Worm (Caenorhabditis elegans): Measurements from ENCODE around the gene F26A1.1.

F26A1.1 gene

ce11 chrIII:4811195-4811594 is 39.1 kb upstream of the F26A1.1 start, which contains the start of gene C38D4.7:
Gene C38D4.7, minus strand, starts transcription at chrIII:4811295.
- TF ChIP-seq nfya-1 (tag; optimal IDR thresholded peaks at IDR 0.05; ENCODE audit: insufficient read depth) (no peak), lin-39 (tag; optimal IDR thresholded peaks at IDR 0.05) (no peak), fkh-10 (GFP tag; optimal IDR thresholded peaks at IDR 0.05) (no peak), unc-39 (tag; optimal IDR thresholded peaks at IDR 0.05) (no peak), ceh-9 (tag; optimal IDR thresholded peaks at IDR 0.05) (no peak), elt-2 (tag; optimal IDR thresholded peaks at IDR 0.05) (no peak)

- TF ChIP-seq nhr-25 (tag; optimal IDR thresholded peaks at IDR 0.05) (no peak), mml-1 (tag; optimal IDR thresholded peaks at IDR 0.05) (no peak), ztf-4 (tag; optimal IDR thresholded peaks at IDR 0.05) (no peak), elt-1 (tag; optimal IDR thresholded peaks at IDR 0.05) (no peak), daf-12 (tag; optimal IDR thresholded peaks at IDR 0.05) (no peak), fkh-10 (GFP tag; optimal IDR thresholded peaks at IDR 0.05) (no peak), lin-15B (tag; optimal IDR thresholded peaks at IDR 0.05) (no peak)
Observed at ce11 chrIII:4814730-4815129, 35.6 kb upstream of the F26A1.1 start, which contains the start of gene arl-6. Gene arl-6, minus strand, starts transcription at chrIII:4814830.

- TF ChIP-seq fos-1 (tag; optimal IDR thresholded peaks at IDR 0.05) = no peak
- no peak for TF ChIP-seq fkh-10 (GFP tag; optimal IDR thresholded peaks at IDR 0.05)
- no peak for TF ChIP-seq mdl-1 (tag; optimal IDR thresholded peaks at IDR 0.05)
- TF ChIP-seq elt-3 (tag; optimal IDR thresholded peaks at IDR 0.05) = no peak
- no peak for TF ChIP-seq daf-12 (tag; optimal IDR thresholded peaks at IDR 0.05)
- TF ChIP-seq nhr-23 (tag; optimal IDR thresholded peaks at IDR 0.05) = no peak
- TF ChIP-seq sea-2 (GFP tag; optimal IDR thresholded peaks at IDR 0.05) = no peak
- no peak for TF ChIP-seq ztf-4 (tag; optimal IDR thresholded peaks at IDR 0.05)
- TF ChIP-seq R02D3.7 (tag; optimal IDR thresholded peaks at IDR 0.05) = no peak
- TF ChIP-seq jun-1 (tag; optimal IDR thresholded peaks at IDR 0.05) = no peak
- no peak for TF ChIP-seq ZK546.5 (tag; optimal IDR thresholded peaks at IDR 0.05)
- TF ChIP-seq pha-4 (tag; optimal IDR thresholded peaks at IDR 0.05) = no peak
- TF ChIP-seq nhr-67 (tag; optimal IDR thresholded peaks at IDR 0.05) = no peak
Observed at ce11 chrIII:4817240-4817639, 33.1 kb upstream of the F26A1.1 start, which contains the start of gene F26A1.4. Gene F26A1.4, plus strand, starts transcription at chrIII:4817540.

ce11 chrIII:4819843-4820242 is 30.5 kb upstream of the F26A1.1 start, which contains the start of gene F26A1.7:
Gene F26A1.7, minus strand, starts transcription at chrIII:4819943.
- no peak for TF ChIP-seq elt-2 (tag; optimal IDR thresholded peaks at IDR 0.05)
- TF ChIP-seq ztf-11 (tag; optimal IDR thresholded peaks at IDR 0.05) = no peak
- TF ChIP-seq nhr-12 (tag; optimal IDR thresholded peaks at IDR 0.05) = no peak
- no peak for TF ChIP-seq daf-12 (tag; optimal IDR thresholded peaks at IDR 0.05)
- no peak for TF ChIP-seq ceh-9 (tag; optimal IDR thresholded peaks at IDR 0.05)
- no peak for TF ChIP-seq ceh-28 (tag; optimal IDR thresholded peaks at IDR 0.05)
- TF ChIP-seq lin-15B (tag; optimal IDR thresholded peaks at IDR 0.05) = no peak
- no peak for TF ChIP-seq tbx-2 (tag; optimal IDR thresholded peaks at IDR 0.05)
- TF ChIP-seq egl-27 (tag; optimal IDR thresholded peaks at IDR 0.05) = no peak
- TF ChIP-seq fkh-10 (GFP tag; optimal IDR thresholded peaks at IDR 0.05) = no peak
- TF ChIP-seq snpc-4 (tag; optimal IDR thresholded peaks at IDR 0.05) = no peak

- TF ChIP-seq skn-1 (tag; optimal IDR thresholded peaks at IDR 0.05) (no peak), nhr-25 (tag; optimal IDR thresholded peaks at IDR 0.05) (no peak), elt-2 (tag; optimal IDR thresholded peaks at IDR 0.05) (no peak), daf-12 (tag; optimal IDR thresholded peaks at IDR 0.05) (no peak), fos-1 (tag; optimal IDR thresholded peaks at IDR 0.05) (no peak)
Observed at ce11 chrIII:4822140-4822539, 28.2 kb upstream of the F26A1.1 start, which contains the start of gene F26A1.8. Gene F26A1.8, minus strand, starts transcription at chrIII:4822240.

ce11 chrIII:4826606-4827005 is 23.7 kb upstream of the F26A1.1 start, which contains the start of gene F26A1.3:
Gene F26A1.3, plus strand, starts transcription at chrIII:4826906.
- TF ChIP-seq zag-1 (tag; optimal IDR thresholded peaks at IDR 0.05) = no peak
- no peak for TF ChIP-seq nhr-77 (tag; optimal IDR thresholded peaks at IDR 0.05)
- no peak for TF ChIP-seq aly-2 (tag; optimal IDR thresholded peaks at IDR 0.05)
- no peak for TF ChIP-seq nhr-12 (tag; optimal IDR thresholded peaks at IDR 0.05)
- no peak for TF ChIP-seq hmg-11 (tag; optimal IDR thresholded peaks at IDR 0.05)
- TF ChIP-seq egl-5 (tag; optimal IDR thresholded peaks at IDR 0.05) = no peak
- TF ChIP-seq fkh-10 (GFP tag; optimal IDR thresholded peaks at IDR 0.05) = no peak
- no peak for TF ChIP-seq lin-15B (tag; optimal IDR thresholded peaks at IDR 0.05)
- TF ChIP-seq nhr-76 (tag; optimal IDR thresholded peaks at IDR 0.05) = no peak
- no peak for TF ChIP-seq nhr-28 (tag; optimal IDR thresholded peaks at IDR 0.05)
- TF ChIP-seq mdl-1 (tag; optimal IDR thresholded peaks at IDR 0.05) = no peak
- no peak for TF ChIP-seq elt-2 (tag; optimal IDR thresholded peaks at IDR 0.05)
